Worm (Caenorhabditis elegans) whole organism, young adult: ENCODE measurements around the gene copd-1.

Experiments
- B0035.1 ChIP-seq: sonication (generic microtip); optimal IDR thresholded peaks from 2 replicates; lab custom pipeline; 2016; ENCODE audit warnings: missing genetic modification characterization, mild to moderate bottlenecking, missing compliant biosample characterization, missing genotype, missing genetic modification reagents
- F10E7.11 ChIP-seq: sonication (generic microtip); optimal IDR thresholded peaks from 2 replicates; lab custom pipeline; 2017; ENCODE audit warnings: mild to moderate bottlenecking, missing genetic modification characterization, moderate library complexity, missing compliant biosample characterization
- F23B12.7 ChIP-seq: sonication (generic microtip); optimal IDR thresholded peaks from 2 replicates; lab custom pipeline; 2017; ENCODE audit warnings: missing genetic modification characterization, mild to moderate bottlenecking, missing compliant biosample characterization, antibody characterized with exemption, moderate library complexity; ENCODE audit not compliant: insufficient read depth
- F49E8.2 ChIP-seq: sonication (generic microtip); optimal IDR thresholded peaks from 3 replicates; lab custom pipeline; 2017; ENCODE audit warnings: missing genetic modification characterization, mild to moderate bottlenecking, missing compliant biosample characterization, antibody characterized with exemption, moderate library complexity; ENCODE audit not compliant: insufficient read depth
- F55B11.4 ChIP-seq: sonication (generic microtip); optimal IDR thresholded peaks from 2 replicates; lab custom pipeline; 2016; ENCODE audit warnings: missing compliant biosample characterization, missing genetic modification characterization, borderline replicate concordance; ENCODE audit not compliant: insufficient read depth
- K11D2.4 ChIP-seq: fragments of 200-800 bp; sonication (Bioruptor generic); IDR thresholded peaks from 2 replicates; pipeline ENCODE4 v1.3.6; 2022; ENCODE audit warnings: missing genetic modification reagents, missing genetic modification characterization, missing compliant biosample characterization
- K12H6.12 ChIP-seq: fragments of 200-800 bp; sonication (Bioruptor generic); optimal IDR thresholded peaks from 2 replicates; lab custom pipeline; 2018; ENCODE audit warnings: mild to moderate bottlenecking, missing genetic modification characterization, missing compliant biosample characterization
- T07F8.4 ChIP-seq: sonication (generic microtip); optimal IDR thresholded peaks from 2 replicates; lab custom pipeline; 2016; ENCODE audit warnings: mild to moderate bottlenecking, missing genetic modification characterization, moderate library complexity, missing compliant biosample characterization
- Y53G8AR.9 ChIP-seq: fragments of 200-800 bp; sonication (Bioruptor generic); conservative IDR thresholded peaks from 2 replicates; pipeline ENCODE4 v1.3.6; 2022; ENCODE audit warnings: missing genetic modification reagents, missing genetic modification characterization, missing compliant biosample characterization
- Y67H2A.10 ChIP-seq: fragments of 200-800 bp; sonication (Bioruptor generic); conservative IDR thresholded peaks from 2 replicates; pipeline ENCODE4 v1.3.6; 2022; ENCODE audit warnings: missing genetic modification reagents, missing genetic modification characterization, missing compliant biosample characterization
- Y79H2A.3 ChIP-seq: fragments of 200-800 bp; sonication (Bioruptor generic); conservative IDR thresholded peaks from 2 replicates; pipeline ENCODE4 v1.3.6; 2022; ENCODE audit warnings: missing genetic modification reagents, missing genetic modification characterization, missing compliant biosample characterization
- Y95B8A.8 ChIP-seq: fragments of 200-800 bp; sonication (Bioruptor generic); IDR thresholded peaks from 2 replicates; pipeline ENCODE4 v1.3.6; 2022; ENCODE audit warnings: missing genetic modification reagents, missing genetic modification characterization, missing compliant biosample characterization
- attf-3 ChIP-seq: fragments of 200-800 bp; sonication (Bioruptor generic); conservative IDR thresholded peaks from 2 replicates; pipeline ENCODE4 v1.3.6; 2022; ENCODE audit warnings: missing genetic modification reagents, missing genetic modification characterization, missing compliant biosample characterization
- attf-5 ChIP-seq: fragments of 200-800 bp; sonication (Bioruptor generic); optimal IDR thresholded peaks from 2 replicates; lab custom pipeline; 2018; ENCODE audit warnings: mild to moderate bottlenecking, missing genetic modification characterization, missing compliant biosample characterization
- attf-6 ChIP-seq: fragments of 200-800 bp; sonication (Bioruptor generic); IDR thresholded peaks from 2 replicates; pipeline ENCODE4 v1.3.6; 2022; ENCODE audit warnings: missing genetic modification reagents, missing genetic modification characterization, missing compliant biosample characterization
- bed-2 ChIP-seq: fragments of 200-800 bp; sonication (Bioruptor generic); IDR thresholded peaks from 2 replicates; pipeline ENCODE4 v1.3.6; 2022; ENCODE audit warnings: missing genetic modification reagents, missing genetic modification characterization, missing compliant biosample characterization
- cebp-1 ChIP-seq, 2 experiments: fragments of 200-800 bp in 1 of 2; sonication (Bioruptor generic) in 1 of 2; sonication (generic microtip) in 1 of 2; IDR thresholded peaks in 1 of 2; optimal IDR thresholded peaks in 1 of 2; 2 replicates each; pipeline versions ENCODE4 v1.3.6 to Lab custom; 2017 to 2022; ENCODE audit warnings: missing compliant biosample characterization in 2 of 2, missing genetic modification characterization in 2 of 2, mild to moderate bottlenecking in 1 of 2, missing genetic modification reagents in 1 of 2, moderate library complexity in 1 of 2
- ceh-58 ChIP-seq: fragments of 200-800 bp; sonication (Bioruptor generic); IDR thresholded peaks from 2 replicates; pipeline ENCODE4 v1.3.6; 2022; ENCODE audit warnings: missing genetic modification characterization, missing compliant biosample characterization
- ceh-79 ChIP-seq: sonication (generic microtip); optimal IDR thresholded peaks from 2 replicates; lab custom pipeline; 2017; ENCODE audit warnings: mild to moderate bottlenecking, missing genetic modification characterization, missing compliant biosample characterization
- die-1 ChIP-seq: sonication (generic microtip); optimal IDR thresholded peaks from 2 replicates; lab custom pipeline; 2016; ENCODE audit warnings: missing genotype, mild to moderate bottlenecking, missing genetic modification characterization, missing compliant biosample characterization
- dox-1 ChIP-seq: fragments of 200-800 bp; sonication (Bioruptor generic); IDR thresholded peaks from 2 replicates; pipeline ENCODE4 v1.3.6; 2022; ENCODE audit warnings: missing genetic modification reagents, missing genetic modification characterization, missing compliant biosample characterization
- egl-18 ChIP-seq: fragments of 200-800 bp; sonication (Bioruptor generic); IDR thresholded peaks from 2 replicates; pipeline ENCODE4 v1.3.6; 2022; ENCODE audit warnings: missing genetic modification reagents, missing genetic modification characterization, missing compliant biosample characterization
- ets-4 ChIP-seq: fragments of 200-800 bp; sonication (Bioruptor generic); optimal IDR thresholded peaks from 2 replicates; lab custom pipeline; 2018; ENCODE audit warnings: mild to moderate bottlenecking, missing genetic modification characterization, missing compliant biosample characterization
- gei-17 ChIP-seq: fragments of 200-800 bp; sonication (Bioruptor generic); optimal IDR thresholded peaks from 2 replicates; lab custom pipeline; 2018; ENCODE audit warnings: mild to moderate bottlenecking, missing genetic modification characterization, missing compliant biosample characterization
- hlh-26 ChIP-seq: fragments of 200-800 bp; sonication (Bioruptor generic); conservative IDR thresholded peaks from 2 replicates; pipeline ENCODE4 v1.3.6; 2022; ENCODE audit warnings: missing genetic modification reagents, missing genetic modification characterization, missing compliant biosample characterization
- hmg-1.2 ChIP-seq: fragments of 200-800 bp; sonication (Bioruptor generic); IDR thresholded peaks from 2 replicates; pipeline ENCODE4 v1.3.6; 2022; ENCODE audit warnings: missing genetic modification reagents, missing genetic modification characterization, missing compliant biosample characterization
- let-526 ChIP-seq: fragments of 200-800 bp; sonication (Bioruptor generic); IDR thresholded peaks from 2 replicates; pipeline ENCODE4 v1.3.6; 2022; ENCODE audit warnings: missing genetic modification reagents, missing genetic modification characterization, missing compliant biosample characterization
- lin-35 ChIP-seq, 3 experiments: fragments of 150-350 bp in 2 of 3; sonication (generic microtip) in 1 of 3; optimal IDR thresholded peaks; 2 replicates each; lab custom pipeline; 2014 to 2018; ENCODE audit warnings: missing biosample characterization in 3 of 3, missing genetic modification characterization in 3 of 3, missing genetic modification reagents in 3 of 3
- lir-1 ChIP-seq: fragments of 200-800 bp; sonication (Bioruptor generic); conservative IDR thresholded peaks from 2 replicates; pipeline ENCODE4 v1.3.6; 2022; ENCODE audit warnings: missing genetic modification reagents, missing genetic modification characterization, missing compliant biosample characterization
- madf-3 ChIP-seq: fragments of 200-800 bp; sonication (Bioruptor generic); IDR thresholded peaks from 2 replicates; pipeline ENCODE4 v1.3.6; 2022; ENCODE audit warnings: missing genetic modification reagents, missing genetic modification characterization, missing compliant biosample characterization
- mxl-1 ChIP-seq: sonication (generic microtip); optimal IDR thresholded peaks from 2 replicates; lab custom pipeline; 2016; ENCODE audit warnings: missing genetic modification characterization, missing compliant biosample characterization
- nfyb-1 ChIP-seq: fragments of 200-800 bp; sonication (Bioruptor generic); IDR thresholded peaks from 2 replicates; pipeline ENCODE4 v1.3.6; 2022; ENCODE audit warnings: missing genetic modification reagents, missing genetic modification characterization, missing compliant biosample characterization
- nhr-179 ChIP-seq: sonication (generic microtip); optimal IDR thresholded peaks from 2 replicates; lab custom pipeline; 2016; ENCODE audit warnings: mild to moderate bottlenecking, missing genetic modification characterization, missing compliant biosample characterization
- pbrm-1 ChIP-seq: fragments of 200-800 bp; sonication (Bioruptor generic); IDR thresholded peaks from 2 replicates; pipeline ENCODE4 v1.3.6; 2022; ENCODE audit warnings: missing genetic modification reagents, missing genetic modification characterization, missing compliant biosample characterization
- pha-4 ChIP-seq: fragments of 150-350 bp; sonication (generic microtip); optimal IDR thresholded peaks from 2 replicates; lab custom pipeline; 2014; ENCODE audit warnings: missing biosample characterization, missing genetic modification reagents, missing genetic modification characterization
- rec-8 ChIP-seq, 2 experiments: sonication (generic microtip); optimal IDR thresholded peaks; 2 replicates each; lab custom pipeline; 2016; ENCODE audit warnings: mild to moderate bottlenecking in 2 of 2, missing genetic modification characterization in 2 of 2, missing genetic modification reagents in 2 of 2, missing genotype in 2 of 2, missing biosample characterization in 1 of 2, missing compliant biosample characterization in 1 of 2, moderate library complexity in 1 of 2
- repo-1 ChIP-seq: sonication (generic microtip); optimal IDR thresholded peaks from 2 replicates; lab custom pipeline; 2017; ENCODE audit warnings: mild to moderate bottlenecking, missing genetic modification characterization, missing compliant biosample characterization
- snpc-1.1 ChIP-seq: sonication (generic microtip); optimal IDR thresholded peaks from 2 replicates; lab custom pipeline; 2017; ENCODE audit warnings: missing genetic modification characterization, mild to moderate bottlenecking, missing compliant biosample characterization, antibody characterized with exemption, moderate library complexity, missing genotype, missing genetic modification reagents; ENCODE audit not compliant: insufficient read depth
- snpc-4 ChIP-seq, 5 experiments: fragments of 150-350 bp in 1 of 5; sonication (generic microtip) in 4 of 5; optimal IDR thresholded peaks; 2 replicates each; lab custom pipeline; 2014 to 2018; ENCODE audit warnings: missing genetic modification characterization in 5 of 5, missing biosample characterization in 3 of 5, antibody characterized with exemption in 2 of 5, mild to moderate bottlenecking in 2 of 5, missing compliant biosample characterization in 2 of 5, missing genotype in 2 of 5, moderate library complexity in 2 of 5, missing genetic modification reagents in 1 of 5
- somi-1 ChIP-seq: fragments of 200-800 bp; sonication (Bioruptor generic); optimal IDR thresholded peaks from 2 replicates; lab custom pipeline; 2018; ENCODE audit warnings: mild to moderate bottlenecking, missing genetic modification characterization, missing compliant biosample characterization
- sptf-2 ChIP-seq: fragments of 200-800 bp; sonication (Bioruptor generic); optimal IDR thresholded peaks from 2 replicates; lab custom pipeline; 2018; ENCODE audit warnings: mild to moderate bottlenecking, missing genetic modification characterization, missing compliant biosample characterization
- tbx-9 ChIP-seq: sonication (generic microtip); optimal IDR thresholded peaks from 2 replicates; lab custom pipeline; 2016; ENCODE audit warnings: borderline replicate concordance, missing genetic modification characterization, inconsistent platforms, missing compliant biosample characterization
- tlf-1 ChIP-seq: fragments of 200-800 bp; sonication (Bioruptor generic); optimal IDR thresholded peaks from 2 replicates; lab custom pipeline; 2018; ENCODE audit warnings: mild to moderate bottlenecking, missing genetic modification characterization, missing compliant biosample characterization
- unc-130 ChIP-seq: sonication (generic microtip); optimal IDR thresholded peaks from 2 replicates; lab custom pipeline; 2016; ENCODE audit warnings: missing genetic modification reagents, missing genetic modification characterization, missing compliant biosample characterization
- xnd-1 ChIP-seq: sonication (generic microtip); optimal IDR thresholded peaks from 2 replicates; lab custom pipeline; 2016; ENCODE audit warnings: missing genotype, missing genetic modification reagents, missing genetic modification characterization, missing compliant biosample characterization
- ztf-6 ChIP-seq: fragments of 200-800 bp; sonication (Bioruptor generic); IDR thresholded peaks from 2 replicates; pipeline ENCODE4 v1.3.6; 2022; ENCODE audit warnings: missing genetic modification reagents, missing genetic modification characterization, missing compliant biosample characterization

The copd-1 gene

ce11 chrIII:6606022-6606467 lies 18.7 kb downstream of the copd-1 start (continued):
- peak; percentile 6 for TF ChIP-seq snpc-1.1 (tag; lab: Kevin White, UChicago)
- peak; percentile 86 for TF ChIP-seq madf-3 (GFP tag; lab: Robert Waterston, UW)
- no peak for TF ChIP-seq hlh-26 (GFP tag; lab: Robert Waterston, UW)
- no peak for TF ChIP-seq bed-2 (GFP tag; lab: Robert Waterston, UW)
- no peak for TF ChIP-seq tbx-9
- no peak for TF ChIP-seq snpc-4 (GFP tag; optimal IDR thresholded peaks at IDR 0.05; lab: Kevin White, UChicago)
- TF ChIP-seq snpc-4 (tag; optimal IDR thresholded peaks at IDR 0.05; lab: Kevin White, UChicago) = peak in 3 of 4 experiments; percentile 50 to 64 (median 53)
- TF ChIP-seq F49E8.2 (tag; lab: Kevin White, UChicago) = peak; percentile 71
- peak; percentile 96 for TF ChIP-seq cebp-1 (GFP tag; IDR thresholded peaks at IDR 0.05; lab: Robert Waterston, UW)
- peak; percentile 99 for TF ChIP-seq cebp-1 (tag; optimal IDR thresholded peaks at IDR 0.05; lab: Kevin White, UChicago)
- TF ChIP-seq unc-130 (GFP tag; lab: Kevin White, UChicago) = peak; percentile 24
- peak; percentile 60 for TF ChIP-seq T07F8.4 (tag; lab: Kevin White, UChicago)
- peak; percentile 74 for TF ChIP-seq F10E7.11 (tag; lab: Kevin White, UChicago)
- peak; percentile 72 for TF ChIP-seq dox-1
- TF ChIP-seq Y53G8AR.9 (GFP tag; lab: Robert Waterston, UW) = peak; percentile 89
- TF ChIP-seq Y95B8A.8 (GFP tag; lab: Robert Waterston, UW) = peak; percentile 86
- peak; percentile 54 for TF ChIP-seq die-1
- TF ChIP-seq tlf-1 (GFP tag; lab: Kevin White, UChicago) = peak; percentile 85
- 0 out of 2 replicates have a peak, but pooled peaks have one; percentile 12 for TF ChIP-seq attf-6 (GFP tag; lab: Robert Waterston, UW)
- no peak for TF ChIP-seq mxl-1 (tag; lab: Kevin White, UChicago)
- TF ChIP-seq lir-1 (GFP tag; lab: Robert Waterston, UW) = no peak
- TF ChIP-seq lin-35 (GFP tag; optimal IDR thresholded peaks at IDR 0.05; lab: Kevin White, UChicago) = peak in 1 of 3 experiments; percentile 69
- 0 out of 2 replicates have a peak, but pooled peaks have one; percentile 7 for TF ChIP-seq Y79H2A.3 (GFP tag; lab: Robert Waterston, UW)
- no peak for TF ChIP-seq egl-18
- TF ChIP-seq repo-1 (tag; lab: Kevin White, UChicago) = peak; percentile 91
- TF ChIP-seq attf-5 = peak; percentile 92
- TF ChIP-seq nhr-179 (tag; lab: Kevin White, UChicago) = no peak
- peak in 1 of 2 experiments; percentile 59 for TF ChIP-seq rec-8 (tag; optimal IDR thresholded peaks at IDR 0.05; lab: Kevin White, UChicago)
- TF ChIP-seq B0035.1 (tag; lab: Kevin White, UChicago) = peak; percentile 82
- no peak for TF ChIP-seq ets-4 (GFP tag; lab: Kevin White, UChicago)
- peak; percentile 78 for TF ChIP-seq K12H6.12
- TF ChIP-seq ztf-6 (GFP tag; lab: Robert Waterston, UW) = no peak
- TF ChIP-seq Y67H2A.10 (GFP tag; lab: Robert Waterston, UW) = no peak
- TF ChIP-seq somi-1 = peak; percentile 72
- TF ChIP-seq K11D2.4 (GFP tag; lab: Robert Waterston, UW) = peak; percentile 79
- peak; percentile 88 for TF ChIP-seq nfyb-1 (GFP tag; lab: Robert Waterston, UW)
- TF ChIP-seq ceh-58 (GFP tag; lab: Robert Waterston, UW) = no peak
- TF ChIP-seq ceh-79 (tag; lab: Kevin White, UChicago) = peak; percentile 53
- no peak for TF ChIP-seq sptf-2 (GFP tag; lab: Kevin White, UChicago)
- TF ChIP-seq hmg-1.2 (GFP tag; lab: Robert Waterston, UW) = peak; percentile 83
- TF ChIP-seq let-526 (GFP tag; lab: Robert Waterston, UW) = no peak
- TF ChIP-seq xnd-1 (tag; lab: Kevin White, UChicago) = peak; percentile 3
- no peak for TF ChIP-seq pha-4 (tag; lab: Kevin White, UChicago)
- peak; percentile 74 for TF ChIP-seq pbrm-1 (GFP tag; lab: Robert Waterston, UW)
- TF ChIP-seq attf-3 (GFP tag; lab: Robert Waterston, UW) = no peak
- no peak for TF ChIP-seq F23B12.7 (tag; lab: Kevin White, UChicago)
- TF ChIP-seq gei-17 (GFP tag; lab: Kevin White, UChicago) = peak; percentile 56
- TF ChIP-seq F55B11.4 = no peak
